Fruit fly (Drosophila melanogaster) whole organism, embryonic: ENCODE data around the gene Psf3.

Experiments
- ATbp ChIP-seq: fragments of 200-800 bp; sonication (Bioruptor generic); optimal IDR thresholded peaks from 2 replicates; lab custom pipeline; 2017; ENCODE audit warnings: missing biosample characterization, mild to moderate bottlenecking, missing genetic modification characterization, missing genetic modification reagents
- BtbVII ChIP-seq: fragments of 200-800 bp; sonication (Bioruptor generic); optimal IDR thresholded peaks from 3 replicates; lab custom pipeline; 2017; ENCODE audit warnings: missing biosample characterization, mild to moderate bottlenecking, missing genetic modification characterization
- CG10274 ChIP-seq: fragments of 200-800 bp; sonication (Bioruptor generic); optimal IDR thresholded peaks from 3 replicates; lab custom pipeline; 2017; ENCODE audit warnings: missing biosample characterization, mild to moderate bottlenecking, missing genetic modification characterization
- CG11093 ChIP-seq: fragments of 200-800 bp; sonication (Bioruptor generic); IDR thresholded peaks from 3 replicates; pipeline ENCODE4 v1.3.6; 2022; ENCODE audit warnings: missing biosample characterization, missing genetic modification characterization
- CG11247 ChIP-seq: fragments of 200-800 bp; sonication (Bioruptor generic); IDR thresholded peaks from 2 replicates; pipeline ENCODE4 v1.3.6; 2022; ENCODE audit warnings: missing biosample characterization, missing genetic modification characterization
- CG12299 ChIP-seq: fragments of 200-800 bp; sonication (Bioruptor generic); optimal IDR thresholded peaks from 2 replicates; lab custom pipeline; 2018; ENCODE audit warnings: missing biosample characterization, mild to moderate bottlenecking, missing genetic modification characterization
- CG12769 ChIP-seq: fragments of 200-800 bp; sonication (Bioruptor generic); optimal IDR thresholded peaks from 2 replicates; lab custom pipeline; 2019; ENCODE audit warnings: missing biosample characterization, mild to moderate bottlenecking, missing genetic modification characterization, moderate library complexity
- CG13287 ChIP-seq: fragments of 200-800 bp; sonication (Bioruptor generic); IDR thresholded peaks from 2 replicates; pipeline ENCODE4 v1.3.6; 2022; ENCODE audit warnings: missing biosample characterization, missing genetic modification characterization; ENCODE audit not compliant: partially characterized antibody
- CG15073 ChIP-seq: fragments of 200-800 bp; sonication (Bioruptor generic); optimal IDR thresholded peaks from 2 replicates; lab custom pipeline; 2016; ENCODE audit warnings: missing biosample characterization, missing genetic modification characterization
- CG15696 ChIP-seq: fragments of 200-800 bp; sonication (Bioruptor generic); optimal IDR thresholded peaks from 2 replicates; lab custom pipeline; 2019; ENCODE audit warnings: missing biosample characterization, mild to moderate bottlenecking, missing genetic modification characterization, moderate library complexity
- CG1603 ChIP-seq: fragments of 200-800 bp; sonication (Bioruptor generic); optimal IDR thresholded peaks from 2 replicates; lab custom pipeline; 2019; ENCODE audit warnings: missing biosample characterization, mild to moderate bottlenecking, missing genetic modification characterization, moderate library complexity
- CG16813 ChIP-seq: fragments of 200-800 bp; sonication (Bioruptor generic); IDR thresholded peaks from 3 replicates; pipeline ENCODE4 v1.3.6; 2022; ENCODE audit warnings: missing biosample characterization, missing genetic modification characterization; ENCODE audit not compliant: partially characterized antibody
- CG1832 ChIP-seq: fragments of 200-800 bp; sonication (Bioruptor generic); optimal IDR thresholded peaks from 2 replicates; lab custom pipeline; 2017; ENCODE audit warnings: missing biosample characterization, mild to moderate bottlenecking, missing genetic modification characterization, inconsistent platforms
- CG18599 ChIP-seq: fragments of 200-800 bp; sonication (Bioruptor generic); optimal IDR thresholded peaks from 3 replicates; lab custom pipeline; 2017; ENCODE audit warnings: missing biosample characterization, missing genetic modification characterization, mild to moderate bottlenecking, moderate library complexity, missing genetic modification reagents
- CG2202 ChIP-seq: fragments of 200-800 bp; sonication (Bioruptor generic); optimal IDR thresholded peaks from 2 replicates; lab custom pipeline; 2018; ENCODE audit warnings: missing biosample characterization, mild to moderate bottlenecking, missing genetic modification characterization
- CG3847 ChIP-seq: fragments of 200-800 bp; sonication (Bioruptor generic); IDR thresholded peaks from 2 replicates; pipeline ENCODE4 v1.3.6; 2022; ENCODE audit warnings: missing biosample characterization, missing genetic modification characterization
- CG42726 ChIP-seq: fragments of 200-800 bp; sonication (Bioruptor generic); IDR thresholded peaks from 2 replicates; pipeline ENCODE4 v1.3.6; 2022; ENCODE audit warnings: missing biosample characterization, missing genetic modification characterization; ENCODE audit not compliant: partially characterized antibody
- CG7556 ChIP-seq: fragments of 200-800 bp; sonication (Bioruptor generic); optimal IDR thresholded peaks from 2 replicates; lab custom pipeline; 2017; ENCODE audit warnings: missing biosample characterization, mild to moderate bottlenecking, missing genetic modification characterization
- CG8089 ChIP-seq: fragments of 200-800 bp; sonication (Bioruptor generic); optimal IDR thresholded peaks from 3 replicates; lab custom pipeline; 2016; ENCODE audit warnings: missing biosample characterization, missing genetic modification characterization
- CG8290 ChIP-seq, 3 experiments: fragments of 200-800 bp; sonication (Bioruptor generic); optimal IDR thresholded peaks; 2 replicates each; lab custom pipeline; 2016 to 2019; ENCODE audit warnings: missing biosample characterization in 3 of 3, missing genetic modification characterization in 3 of 3, mild to moderate bottlenecking in 2 of 3, moderate library complexity in 1 of 3
- CG9727 ChIP-seq: fragments of 200-800 bp; sonication (Bioruptor generic); optimal IDR thresholded peaks from 3 replicates; lab custom pipeline; 2017; ENCODE audit warnings: missing biosample characterization, mild to moderate bottlenecking, missing genetic modification characterization
- Chrac-16 ChIP-seq: fragments of 200-800 bp; sonication (Bioruptor generic); optimal IDR thresholded peaks from 3 replicates; lab custom pipeline; 2016; ENCODE audit warnings: missing biosample characterization, missing genetic modification characterization
- D19B ChIP-seq: fragments of 200-800 bp; sonication (Bioruptor generic); optimal IDR thresholded peaks from 2 replicates; lab custom pipeline; 2017; ENCODE audit warnings: missing biosample characterization, mild to moderate bottlenecking, missing genetic modification characterization
- E2f1 ChIP-seq: fragments of 200-800 bp; sonication (Bioruptor generic); IDR thresholded peaks from 2 replicates; pipeline ENCODE4 v1.3.6; 2022; ENCODE audit warnings: missing biosample characterization, missing genetic modification characterization
- H15 ChIP-seq: fragments of 200-800 bp; sonication (Bioruptor generic); IDR thresholded peaks from 3 replicates; pipeline ENCODE4 v1.3.6; 2022; ENCODE audit warnings: missing biosample characterization, missing genetic modification characterization
- Hmr ChIP-seq: fragments of 200-800 bp; sonication (Bioruptor generic); optimal IDR thresholded peaks from 3 replicates; lab custom pipeline; 2017; ENCODE audit warnings: mild to moderate bottlenecking, missing biosample characterization, missing genetic modification reagents, missing genetic modification characterization
- Hmx ChIP-seq: fragments of 200-800 bp; sonication (Bioruptor generic); optimal IDR thresholded peaks from 2 replicates; lab custom pipeline; 2016; ENCODE audit warnings: missing biosample characterization, missing genetic modification characterization
- Hr3 ChIP-seq: fragments of 200-800 bp; sonication (Bioruptor generic); optimal IDR thresholded peaks from 3 replicates; lab custom pipeline; 2016; ENCODE audit warnings: missing biosample characterization, missing genetic modification characterization
- Hsf ChIP-seq: fragments of 200-800 bp; sonication (Bioruptor generic); optimal IDR thresholded peaks from 3 replicates; lab custom pipeline; 2016; ENCODE audit warnings: missing biosample characterization, missing genetic modification characterization
- Jarid2 ChIP-seq: fragments of 200-800 bp; sonication (Bioruptor generic); optimal IDR thresholded peaks from 3 replicates; lab custom pipeline; 2017; ENCODE audit warnings: mild to moderate bottlenecking, missing biosample characterization, missing genetic modification reagents, missing genetic modification characterization
- MBD-R2 ChIP-seq: fragments of 200-800 bp; sonication (Bioruptor generic); IDR thresholded peaks from 2 replicates; pipeline ENCODE4 v1.3.6; 2022; ENCODE audit warnings: missing biosample characterization, missing genetic modification characterization
- Neu2 ChIP-seq: fragments of 200-800 bp; sonication (Bioruptor generic); optimal IDR thresholded peaks from 3 replicates; lab custom pipeline; 2016; ENCODE audit warnings: missing biosample characterization, missing genetic modification characterization, borderline replicate concordance
- Nf-YA ChIP-seq: fragments of 200-800 bp; sonication (Bioruptor generic); IDR thresholded peaks from 2 replicates; pipeline ENCODE4 v1.3.6; 2022; ENCODE audit warnings: missing biosample characterization, missing genetic modification characterization
- Rfx ChIP-seq: fragments of 200-800 bp; sonication (Bioruptor generic); IDR thresholded peaks from 2 replicates; pipeline ENCODE4 v1.3.6; 2022; ENCODE audit warnings: missing biosample characterization, missing genetic modification characterization
- al ChIP-seq: fragments of 200-800 bp; sonication (Bioruptor generic); IDR thresholded peaks from 2 replicates; pipeline ENCODE4 v1.3.6; 2022; ENCODE audit warnings: missing biosample characterization, missing genetic modification characterization
- amos ChIP-seq: fragments of 200-800 bp; sonication (Bioruptor generic); IDR thresholded peaks from 2 replicates; pipeline ENCODE4 v1.3.6; 2022; ENCODE audit warnings: missing biosample characterization, missing genetic modification characterization; ENCODE audit not compliant: partially characterized antibody
- ara ChIP-seq: fragments of 200-800 bp; sonication (Bioruptor generic); IDR thresholded peaks from 2 replicates; pipeline ENCODE4 v1.3.6; 2022; ENCODE audit warnings: missing biosample characterization, missing genetic modification characterization
- bowl ChIP-seq: fragments of 200-800 bp; sonication (Bioruptor generic); IDR thresholded peaks from 2 replicates; pipeline ENCODE4 v1.3.6; 2022; ENCODE audit warnings: missing biosample characterization, missing genetic modification characterization
- cwo ChIP-seq: fragments of 200-800 bp; sonication (Bioruptor generic); optimal IDR thresholded peaks from 3 replicates; lab custom pipeline; 2017; ENCODE audit warnings: missing biosample characterization, missing genetic modification characterization, mild to moderate bottlenecking, moderate library complexity, missing genetic modification reagents
- fd3F ChIP-seq: fragments of 200-800 bp; sonication (Bioruptor generic); optimal IDR thresholded peaks from 2 replicates; lab custom pipeline; 2018; ENCODE audit warnings: missing biosample characterization, mild to moderate bottlenecking, missing genetic modification characterization, moderate library complexity
- fd64A ChIP-seq: fragments of 200-800 bp; sonication (Bioruptor generic); optimal IDR thresholded peaks from 3 replicates; lab custom pipeline; 2018; ENCODE audit warnings: missing biosample characterization, mild to moderate bottlenecking, missing genetic modification characterization
- fru ChIP-seq: fragments of >200 bp; optimal IDR thresholded peaks from 2 replicates; lab custom pipeline; 2017
- grau ChIP-seq: fragments of 200-800 bp; optimal IDR thresholded peaks from 3 replicates; lab custom pipeline; 2019; ENCODE audit warnings: missing biosample characterization, mild to moderate bottlenecking, missing genetic modification characterization, moderate library complexity
- hb ChIP-seq: fragments of 200-800 bp; sonication (Bioruptor generic); IDR thresholded peaks from 3 replicates; pipeline ENCODE4 v1.3.6; 2022; ENCODE audit warnings: missing biosample characterization, missing genetic modification characterization; ENCODE audit not compliant: partially characterized antibody
- mam ChIP-seq: fragments of 200-800 bp; sonication (Bioruptor generic); optimal IDR thresholded peaks from 3 replicates; lab custom pipeline; 2016; ENCODE audit warnings: missing biosample characterization, missing genetic modification characterization
- pita ChIP-seq: fragments of 200-800 bp; sonication (Bioruptor generic); optimal IDR thresholded peaks from 2 replicates; lab custom pipeline; 2017; ENCODE audit warnings: missing biosample characterization, mild to moderate bottlenecking, missing genetic modification characterization
- sima ChIP-seq: fragments of 200-800 bp; sonication (Bioruptor generic); optimal IDR thresholded peaks from 2 replicates; lab custom pipeline; 2016; ENCODE audit warnings: missing biosample characterization, missing genetic modification characterization
- twi ChIP-seq: fragments of 200-800 bp; optimal IDR thresholded peaks from 2 replicates; lab custom pipeline; 2019; ENCODE audit warnings: missing biosample characterization, mild to moderate bottlenecking, missing genetic modification characterization, moderate library complexity
- z ChIP-seq: fragments of 200-800 bp; sonication (Bioruptor generic); IDR thresholded peaks from 3 replicates; pipeline ENCODE4 v1.3.6; 2022; ENCODE audit warnings: missing biosample characterization, missing genetic modification characterization

The Psf3 gene

DNA sequence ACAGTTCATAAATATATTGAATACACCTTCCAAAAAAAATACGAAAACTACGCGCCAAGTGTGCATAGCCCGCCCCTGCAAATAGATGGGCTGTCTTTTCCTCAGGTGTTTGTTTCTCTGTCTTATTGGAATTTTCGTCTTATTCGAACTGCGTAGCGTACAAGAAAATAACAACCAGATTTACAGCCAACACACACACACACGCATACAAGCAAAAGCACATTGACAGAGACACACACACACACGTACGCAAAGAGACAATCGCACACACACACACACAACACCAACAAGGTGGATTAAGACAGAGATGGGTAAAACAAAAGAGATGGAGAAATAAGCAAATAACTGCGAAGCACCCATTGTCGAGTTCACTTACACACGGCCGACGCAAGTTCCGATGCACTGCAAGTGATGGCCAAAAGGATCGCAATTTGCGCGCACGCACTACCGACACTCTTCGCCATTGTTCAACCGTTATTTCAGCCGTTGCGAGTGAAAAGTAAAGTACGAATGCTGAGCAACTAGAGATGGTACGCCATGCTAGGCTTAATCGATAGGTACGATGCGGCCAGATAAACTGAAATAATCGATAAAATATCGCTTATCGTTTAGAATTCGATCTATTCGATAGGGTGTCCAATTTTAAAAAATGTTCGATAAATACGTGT, 19.8 kb downstream of the Psf3 start:
- no peak for TF ChIP-seq cwo (GFP tag; lab: Kevin White, UChicago)
- TF ChIP-seq BtbVII (GFP tag; lab: Kevin White, UChicago), result no peak
- no peak for TF ChIP-seq fru (lab: Kevin White, UChicago)
- TF ChIP-seq E2f1 (GFP tag; lab: Robert Waterston, UW), result no peak
- TF ChIP-seq CG2202 (tag; lab: Kevin White, UChicago), result no peak
- no peak for TF ChIP-seq al (GFP tag; lab: Robert Waterston, UW)
- peak; percentile 1 for TF ChIP-seq CG7556 (GFP tag; lab: Kevin White, UChicago)
- TF ChIP-seq ATbp, result peak; percentile 38
- TF ChIP-seq twi, result no peak
- TF ChIP-seq Chrac-16 (GFP tag; lab: Kevin White, UChicago), result no peak
- peak; percentile 82 for TF ChIP-seq CG1603 (tag; lab: Kevin White, UChicago)
- TF ChIP-seq mam (GFP tag; lab: Kevin White, UChicago), result no peak
- TF ChIP-seq grau (tag; lab: Kevin White, UChicago), result peak; percentile 3
- 0 out of 2 replicates have a peak, but pooled peaks have one; percentile 21 for TF ChIP-seq Rfx (GFP tag; lab: Robert Waterston, UW)
- peak; percentile 37 for TF ChIP-seq Jarid2 (GFP tag; lab: Kevin White, UChicago)
- TF ChIP-seq CG42726 (GFP tag; lab: Robert Waterston, UW), result peak; percentile 90
- no peak for TF ChIP-seq CG18599
- TF ChIP-seq CG16813, result peak; percentile 94
- TF ChIP-seq amos (GFP tag; lab: Robert Waterston, UW), result peak; percentile 90
- TF ChIP-seq Nf-YA, result no peak
- no peak for TF ChIP-seq bowl (GFP tag; lab: Robert Waterston, UW)
- no peak for TF ChIP-seq CG10274 (GFP tag; lab: Kevin White, UChicago)
- peak; percentile 20 for TF ChIP-seq CG12769 (tag; lab: Kevin White, UChicago)
- no peak for TF ChIP-seq pita (GFP tag; lab: Kevin White, UChicago)
- no peak for TF ChIP-seq ara (GFP tag; lab: Robert Waterston, UW)
- TF ChIP-seq CG9727 (GFP tag; lab: Kevin White, UChicago), result no peak
- TF ChIP-seq CG15696 (tag; lab: Kevin White, UChicago), result peak; percentile 58
- no peak for TF ChIP-seq CG3847
- TF ChIP-seq sima, result no peak
- peak; percentile 41 for TF ChIP-seq CG12299 (tag; lab: Kevin White, UChicago)
- TF ChIP-seq MBD-R2 (GFP tag; lab: Robert Waterston, UW), result peak; percentile 36
- TF ChIP-seq z (GFP tag; lab: Robert Waterston, UW), result no peak
- no peak for TF ChIP-seq Hmx (GFP tag; lab: Kevin White, UChicago)
- TF ChIP-seq hb, result peak; percentile 96
- TF ChIP-seq CG11093, result no peak
- TF ChIP-seq Hmr (GFP tag; lab: Kevin White, UChicago), result peak; percentile 25
- TF ChIP-seq CG15073 (GFP tag; lab: Kevin White, UChicago), result no peak
- peak; percentile 91 for TF ChIP-seq CG13287 (GFP tag; lab: Robert Waterston, UW)
- no peak for TF ChIP-seq Hr3
- TF ChIP-seq D19B (GFP tag; lab: Kevin White, UChicago), result no peak
- TF ChIP-seq CG8089 (GFP tag; lab: Kevin White, UChicago), result no peak
- TF ChIP-seq H15 (GFP tag; lab: Robert Waterston, UW), result no peak
- no peak for TF ChIP-seq fd64A (GFP tag; lab: Kevin White, UChicago)
- no peak for TF ChIP-seq CG8290 (GFP tag; optimal IDR thresholded peaks at IDR 0.05; lab: Kevin White, UChicago)
- peak in 1 of 2 experiments; percentile 78 for TF ChIP-seq CG8290 (tag; optimal IDR thresholded peaks at IDR 0.05; lab: Kevin White, UChicago)
- TF ChIP-seq Hsf (GFP tag; lab: Kevin White, UChicago), result no peak
- no peak for TF ChIP-seq CG11247 (GFP tag; lab: Robert Waterston, UW)
- no peak for TF ChIP-seq CG1832 (GFP tag; lab: Kevin White, UChicago)
- TF ChIP-seq Neu2 (GFP tag; lab: Kevin White, UChicago), result no peak
- no peak for TF ChIP-seq fd3F
